Worm (Caenorhabditis elegans): ENCODE data around the gene spp-21.
A peak's percentile ranks its signal among the peaks of the same experiment; 100 is the strongest.

DNA sequence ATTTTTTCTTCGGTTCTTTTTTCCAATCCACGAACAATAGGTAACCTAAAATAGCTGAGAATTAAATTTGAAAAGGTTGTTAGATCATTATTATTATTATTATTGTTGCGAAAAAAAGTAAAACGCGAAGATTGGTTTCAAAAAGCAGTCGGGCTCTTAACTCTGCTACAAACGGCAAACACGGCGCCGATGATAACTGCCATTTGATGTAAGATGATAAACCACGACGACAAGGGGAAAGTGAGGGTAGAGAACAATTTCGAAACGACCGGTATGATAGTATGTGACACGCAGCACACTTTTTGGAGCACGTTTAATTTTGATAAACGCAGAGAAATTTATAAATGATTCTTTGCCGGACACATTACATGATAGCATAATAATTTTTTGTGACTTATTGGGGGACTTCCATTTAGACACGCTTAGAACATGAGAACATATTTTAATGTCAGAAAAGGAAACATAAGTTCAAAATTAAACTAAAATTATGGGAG is 29.1 kb downstream of the spp-21 start, which contains the start of gene hpo-34:
- TF ChIP-seq ztf-11 (tag; optimal IDR thresholded peaks at IDR 0.05) (no peak), nhr-11 (tag; optimal IDR thresholded peaks at IDR 0.05) (no peak), unc-39 (tag; optimal IDR thresholded peaks at IDR 0.05) (no peak), F13H6.1 (tag; optimal IDR thresholded peaks at IDR 0.05) (peak; percentile 44), snpc-4 (tag; optimal IDR thresholded peaks at IDR 0.05) (no peak), nhr-237 (tag; optimal IDR thresholded peaks at IDR 0.05) (no peak)
